Worm (Caenorhabditis elegans): ENCODE results near the gene C04F5.2.
A peak's percentile ranks its signal among the peaks of the same experiment; 100 is the strongest.

The C04F5.2 gene

DNA sequence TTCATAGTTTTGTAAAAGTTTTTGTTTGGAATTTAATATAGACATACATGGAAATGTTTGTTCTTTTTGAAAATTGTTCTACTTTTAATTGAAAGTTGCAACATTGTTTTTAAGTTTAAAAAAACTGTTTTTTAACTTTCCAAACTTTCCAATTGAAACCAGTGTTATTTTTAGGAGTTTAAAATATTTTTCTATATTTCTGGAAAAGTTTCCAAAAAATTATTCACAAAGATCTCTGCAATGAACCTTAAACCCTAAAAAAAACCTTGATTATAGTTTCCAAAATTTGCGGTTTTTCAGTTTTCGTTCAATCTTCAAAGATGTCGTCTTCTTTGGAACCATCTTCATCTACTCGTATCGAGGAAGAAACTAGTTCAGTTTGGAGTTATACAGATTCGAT, 35.5 kb upstream of the C04F5.2 start, which contains the start of gene F14F9.4 (continued):
- no peak for TF ChIP-seq sptf-1 (tag; optimal IDR thresholded peaks at IDR 0.05)

DNA sequence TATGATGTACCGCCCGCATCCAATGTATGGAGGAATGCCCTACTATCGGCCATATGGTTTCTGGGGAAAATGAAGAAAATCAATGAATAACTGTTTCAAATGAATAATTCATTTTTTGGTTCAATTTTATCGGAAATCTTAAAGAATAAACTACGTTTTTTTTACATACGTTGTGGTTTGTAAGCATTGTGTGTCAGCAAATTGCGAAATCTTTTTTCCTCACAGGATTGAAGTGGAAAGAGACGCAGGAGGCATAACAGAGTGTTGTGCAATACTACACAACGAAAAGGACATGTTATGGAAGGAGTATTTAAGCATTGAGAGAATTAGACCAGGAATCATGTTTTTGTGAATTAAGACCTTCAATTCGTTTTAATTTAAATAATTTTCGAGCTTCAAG, 34.4 kb upstream of the C04F5.2 start:
- TF ChIP-seq C16A3.4 (tag; optimal IDR thresholded peaks at IDR 0.05) (peak; percentile 23), egl-27 (tag; optimal IDR thresholded peaks at IDR 0.05) (no peak), lin-35 (GFP tag; optimal IDR thresholded peaks at IDR 0.05) (peak; percentile 21 to 42), fkh-8 (tag; optimal IDR thresholded peaks at IDR 0.05) (peak; percentile 34), nhr-47 (tag; optimal IDR thresholded peaks at IDR 0.05) (peak; percentile 23), rnt-1 (tag; optimal IDR thresholded peaks at IDR 0.05) (peak; percentile 51), sup-37 (GFP tag; optimal IDR thresholded peaks at IDR 0.05) (no peak), jun-1 (tag; optimal IDR thresholded peaks at IDR 0.05) (peak; percentile 22), nhr-237 (tag; optimal IDR thresholded peaks at IDR 0.05) (peak; percentile 22), ceh-82 (tag; optimal IDR thresholded peaks at IDR 0.05) (peak; percentile 51 to 77 (median 55)), C04F5.9 (tag; optimal IDR thresholded peaks at IDR 0.05) (no peak), dpl-1 (GFP tag; optimal IDR thresholded peaks at IDR 0.05) (peak in 1 of 3 experiments; percentile 36), zip-4 (GFP tag; optimal IDR thresholded peaks at IDR 0.05) (peak; percentile 68), nhr-20 (tag; optimal IDR thresholded peaks at IDR 0.05) (peak; percentile 32), nhr-11 (tag; optimal IDR thresholded peaks at IDR 0.05) (no peak), ztf-11 (tag; optimal IDR thresholded peaks at IDR 0.05) (no peak), mdl-1 (tag; optimal IDR thresholded peaks at IDR 0.05) (no peak), xbp-1 (tag; optimal IDR thresholded peaks at IDR 0.05) (peak; percentile 17), swsn-7 (tag; optimal IDR thresholded peaks at IDR 0.05) (peak; percentile 11), mep-1 (tag; optimal IDR thresholded peaks at IDR 0.05) (peak; percentile 51), efl-1 (optimal IDR thresholded peaks at IDR 0.05) (peak; percentile 38 to 65), efl-1 (GFP tag; optimal IDR thresholded peaks at IDR 0.05 in 1 of 2) (peak; percentile 45 to 48), ces-1 (GFP tag; optimal IDR thresholded peaks at IDR 0.05) (no peak), nhr-85 (tag) (peak; percentile 63), skn-1 (tag; optimal IDR thresholded peaks at IDR 0.05) (peak; percentile 96), blmp-1 (tag; optimal IDR thresholded peaks at IDR 0.05) (peak; percentile 4), lsy-2 (tag; optimal IDR thresholded peaks at IDR 0.05) (peak in 1 of 2 experiments; percentile 71)

DNA sequence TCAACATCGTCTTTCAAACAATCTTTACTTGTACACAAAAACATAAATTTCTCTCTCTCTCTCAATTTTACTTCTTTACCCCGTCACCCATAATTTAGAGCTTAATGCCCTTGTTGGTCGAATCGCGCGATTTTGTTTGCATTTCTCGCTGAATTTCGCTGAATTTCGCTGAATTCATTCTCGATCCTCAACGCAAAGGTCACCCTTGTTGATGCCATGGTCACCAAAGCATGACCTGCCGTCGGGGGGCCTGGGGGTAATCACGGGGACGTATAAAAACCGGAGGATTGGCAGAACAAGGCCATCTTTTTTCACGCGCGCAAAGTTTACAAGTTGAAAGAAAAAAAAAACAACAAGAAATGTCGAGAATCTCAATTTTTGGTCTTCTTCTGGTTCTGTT, 33.1 kb upstream of the C04F5.2 start, which contains the start of gene F14F9.8:
Gene F14F9.8 (plus strand): TSS at position 301 of the 400 bp plus-strand sequence.
- TF ChIP-seq blmp-1 (tag; optimal IDR thresholded peaks at IDR 0.05) (peak; percentile 16), nhr-28 (tag; optimal IDR thresholded peaks at IDR 0.05) (no peak), lir-3 (tag; optimal IDR thresholded peaks at IDR 0.05; ENCODE audit: poor library complexity) (no peak), tbx-2 (tag; optimal IDR thresholded peaks at IDR 0.05) (no peak), sptf-1 (tag; optimal IDR thresholded peaks at IDR 0.05) (no peak), zip-4 (GFP tag; optimal IDR thresholded peaks at IDR 0.05) (no peak), lin-15B (tag; optimal IDR thresholded peaks at IDR 0.05) (no peak), nhr-85 (tag) (peak; percentile 72), unc-130 (tag; optimal IDR thresholded peaks at IDR 0.05) (no peak), nhr-90 (tag; optimal IDR thresholded peaks at IDR 0.05; ENCODE audit: poor library complexity) (no peak)

DNA sequence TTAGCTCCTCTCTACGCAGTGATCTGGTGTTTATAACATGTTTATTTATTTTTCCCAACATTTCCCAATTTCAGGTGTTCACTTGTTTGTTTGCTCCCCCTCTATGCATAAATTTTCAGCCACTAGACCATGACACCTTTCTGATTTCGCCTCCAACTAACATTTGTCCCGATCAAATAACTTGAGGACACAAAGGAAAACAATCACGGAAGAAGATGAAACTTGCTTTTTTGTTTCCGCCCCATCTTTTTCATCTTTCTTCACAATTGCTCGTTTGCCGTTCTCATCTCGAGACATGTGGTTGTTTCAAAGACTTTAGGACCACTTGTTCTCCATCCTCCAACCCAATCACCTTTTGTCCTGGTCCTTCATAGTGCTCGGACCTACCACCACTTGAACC, 29.9 kb upstream of the C04F5.2 start, which contains the start of gene F14F9.5:
Gene F14F9.5 (plus strand): TSS at position 301 of the 400 bp plus-strand sequence.
- no peak for TF ChIP-seq sptf-1 (tag; optimal IDR thresholded peaks at IDR 0.05)
- TF ChIP-seq nhr-28 (tag; optimal IDR thresholded peaks at IDR 0.05) = no peak
- TF ChIP-seq nhr-12 (tag; optimal IDR thresholded peaks at IDR 0.05) = no peak
- TF ChIP-seq grh-1 (GFP tag; IDR thresholded peaks at IDR 0.05) = no peak
- no peak for TF ChIP-seq ces-1 (GFP tag; optimal IDR thresholded peaks at IDR 0.05)
- TF ChIP-seq swsn-7 (tag; optimal IDR thresholded peaks at IDR 0.05) = no peak
- TF ChIP-seq fkh-10 (GFP tag; optimal IDR thresholded peaks at IDR 0.05) = peak; percentile 81
- no peak for TF ChIP-seq ceh-88 (GFP tag; IDR thresholded peaks at IDR 0.05)
